Worm (Caenorhabditis elegans): ENCODE results near the gene catp-8.

Gene catp-8

DNA sequence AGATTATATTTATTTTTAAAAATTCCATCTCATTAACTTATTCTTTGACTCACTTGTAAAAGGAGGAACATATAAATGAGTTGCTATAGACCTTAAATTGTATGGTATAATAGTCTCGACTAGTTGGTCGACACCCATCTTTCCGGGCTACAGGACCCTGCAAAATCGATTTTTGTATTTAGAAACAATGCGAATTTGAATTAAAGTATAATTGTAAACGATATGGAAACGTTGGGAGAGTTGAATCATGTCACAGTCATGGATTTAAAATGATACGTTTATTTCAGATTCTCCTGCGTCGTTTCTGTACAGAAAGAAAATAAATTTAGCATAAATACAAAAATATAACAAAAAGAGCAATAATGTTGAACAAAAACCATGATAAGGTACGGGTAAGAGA is at the start of gene catp-8:
catp-8 (minus strand) TSS at position 157 of the 400 bp plus-strand sequence.
- TF ChIP-seq elt-2 (tag; optimal IDR thresholded peaks at IDR 0.05) (no peak), ceh-24 (tag; optimal IDR thresholded peaks at IDR 0.05) (no peak), ceh-2 (tag; optimal IDR thresholded peaks at IDR 0.05) (no peak), ceh-45 (GFP tag; IDR thresholded peaks at IDR 0.05) (no peak), K09A11.1 (tag; optimal IDR thresholded peaks at IDR 0.05; ENCODE audit: insufficient read depth) (no peak), F13H6.1 (tag; optimal IDR thresholded peaks at IDR 0.05) (no peak), K02D7.2 (tag; optimal IDR thresholded peaks at IDR 0.05) (no peak), dmd-4 (tag; optimal IDR thresholded peaks at IDR 0.05; ENCODE audit: borderline replicate concordance) (no peak), pros-1 (tag; optimal IDR thresholded peaks at IDR 0.05) (no peak), hlh-6 (tag; optimal IDR thresholded peaks at IDR 0.05) (no peak), unc-86 (tag; optimal IDR thresholded peaks at IDR 0.05) (no peak)

DNA sequence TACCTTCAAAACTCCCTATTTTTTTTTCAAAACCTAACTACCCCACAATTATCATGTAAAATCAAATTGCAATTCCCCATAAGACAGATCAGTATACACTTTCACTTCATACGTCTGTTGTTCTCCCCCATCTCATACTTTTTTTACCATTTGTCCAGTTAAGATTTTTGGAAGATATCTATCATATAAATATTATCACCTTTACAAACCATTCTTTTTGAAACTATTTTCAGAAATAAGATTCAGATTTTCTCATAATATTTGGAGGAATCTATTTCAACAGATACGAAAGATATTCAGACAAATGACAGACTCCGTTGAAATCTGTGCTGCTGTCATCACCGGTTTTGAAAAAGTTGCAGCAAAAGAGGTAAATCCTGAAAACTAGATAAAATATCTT is 48.7 kb upstream of the catp-8 start, which contains the start of gene M04B2.2:
M04B2.2 (plus strand) TSS at position 301 of the 400 bp plus-strand sequence.
- TF ChIP-seq ama-1 (optimal IDR thresholded peaks at IDR 0.05) (peak; percentile 47), hlh-30 (tag; optimal IDR thresholded peaks at IDR 0.05; ENCODE audit: insufficient read depth) (no peak)

ce11 chrIV:11526189-11526588 is 47.1 kb upstream of the catp-8 start:
- TF ChIP-seq K09A11.1 (tag; optimal IDR thresholded peaks at IDR 0.05; ENCODE audit: insufficient read depth) (no peak), nhr-11 (tag; optimal IDR thresholded peaks at IDR 0.05) (no peak), mec-3 (tag; optimal IDR thresholded peaks at IDR 0.05; ENCODE audit: borderline replicate concordance) (no peak), madf-2 (tag; optimal IDR thresholded peaks at IDR 0.05) (no peak), unc-86 (tag; optimal IDR thresholded peaks at IDR 0.05) (no peak), lim-6 (tag; optimal IDR thresholded peaks at IDR 0.05) (no peak), ceh-48 (tag; optimal IDR thresholded peaks at IDR 0.05) (no peak), pqm-1 (tag; optimal IDR thresholded peaks at IDR 0.05) (no peak), odd-2 (tag; optimal IDR thresholded peaks at IDR 0.05) (no peak), rnt-1 (tag; optimal IDR thresholded peaks at IDR 0.05) (no peak), K02D7.2 (tag; optimal IDR thresholded peaks at IDR 0.05) (no peak), unc-3 (GFP tag; conservative IDR thresholded peaks at IDR 0.05) (no peak), unc-3 (tag; optimal IDR thresholded peaks at IDR 0.05) (no peak), pag-3 (tag; optimal IDR thresholded peaks at IDR 0.05; ENCODE audit: borderline replicate concordance) (no peak)

ce11 chrIV:11524241-11524692 is 45.2 kb upstream of the catp-8 start, which contains the start of gene mep-1:
TSS of gene mep-1 (plus strand) at chrIV:11524642.
- TF ChIP-seq npax-4 (tag; optimal IDR thresholded peaks at IDR 0.05), result no peak
- TF ChIP-seq rnt-1 (tag; optimal IDR thresholded peaks at IDR 0.05), result peak; percentile 61
- TF ChIP-seq sox-4 (tag; optimal IDR thresholded peaks at IDR 0.05), result no peak
- TF ChIP-seq hlh-15 (tag; optimal IDR thresholded peaks at IDR 0.05), result no peak
- peak; percentile 62 for TF ChIP-seq ceh-34 (tag; optimal IDR thresholded peaks at IDR 0.05)
- peak; percentile 17 for TF ChIP-seq C08G9.2 (tag; optimal IDR thresholded peaks at IDR 0.05)
- peak; percentile 2 for TF ChIP-seq ztf-16 (tag; optimal IDR thresholded peaks at IDR 0.05)
- no peak for TF ChIP-seq pat-9 (tag; optimal IDR thresholded peaks at IDR 0.05)
- no peak for TF ChIP-seq nhr-232 (tag; optimal IDR thresholded peaks at IDR 0.05)
- peak; percentile 69 for TF ChIP-seq tbx-2 (tag; optimal IDR thresholded peaks at IDR 0.05)
- TF ChIP-seq unc-86 (tag; optimal IDR thresholded peaks at IDR 0.05), result no peak
- TF ChIP-seq unc-55 (GFP tag; optimal IDR thresholded peaks at IDR 0.05), result peak; percentile 5
- peak; percentile 31 for TF ChIP-seq hlh-30 (tag; optimal IDR thresholded peaks at IDR 0.05; ENCODE audit: insufficient read depth)
- no peak for TF ChIP-seq fkh-10 (GFP tag; optimal IDR thresholded peaks at IDR 0.05)
- TF ChIP-seq lim-6 (tag; optimal IDR thresholded peaks at IDR 0.05), result no peak
- peak; percentile 55 for TF ChIP-seq dmd-4 (tag; optimal IDR thresholded peaks at IDR 0.05; ENCODE audit: borderline replicate concordance)
- TF ChIP-seq unc-42 (tag; optimal IDR thresholded peaks at IDR 0.05), result peak; percentile 43
- no peak for TF ChIP-seq lin-11 (tag; optimal IDR thresholded peaks at IDR 0.05)
- TF ChIP-seq ceh-24 (tag; optimal IDR thresholded peaks at IDR 0.05), result no peak
- TF ChIP-seq ceh-18 (tag; optimal IDR thresholded peaks at IDR 0.05), result peak; percentile 43
- TF ChIP-seq ceh-31 (tag; optimal IDR thresholded peaks at IDR 0.05), result peak; percentile 65
- peak; percentile 61 for TF ChIP-seq eyg-1 (tag; optimal IDR thresholded peaks at IDR 0.05)
- no peak for TF ChIP-seq fax-1 (tag; optimal IDR thresholded peaks at IDR 0.05)
- TF ChIP-seq ceh-6 (GFP tag; optimal IDR thresholded peaks at IDR 0.05), result peak; percentile 5
- TF ChIP-seq nfya-1 (tag; optimal IDR thresholded peaks at IDR 0.05), result peak; percentile 52
- TF ChIP-seq madf-2 (tag; optimal IDR thresholded peaks at IDR 0.05), result peak; percentile 72
- peak; percentile 9 for TF ChIP-seq ref-2 (tag; optimal IDR thresholded peaks at IDR 0.05)
